Worm (Caenorhabditis elegans) whole organism, midembryonic: Measurements from ENCODE around the gene mca-1.
"Not testable (repeated sequence)": the region's sequence is repeated elsewhere in the genome, so short reads cannot be mapped to it uniquely, and the experiment has no call there.

Experiments
- T22C8.4 ChIP-seq: fragments of 200-800 bp; sonication (Bioruptor generic); IDR thresholded peaks from 2 replicates; pipeline ENCODE4 v1.3.6; 2022; ENCODE audit warnings: missing genetic modification characterization, missing compliant biosample characterization
- cog-1 ChIP-seq: sonication (generic microtip); optimal IDR thresholded peaks from 2 replicates; lab custom pipeline; 2016; ENCODE audit warnings: missing genetic modification characterization, missing compliant biosample characterization
- flt-1 ChIP-seq: fragments of 200-800 bp; sonication (Bioruptor generic); IDR thresholded peaks from 2 replicates; pipeline ENCODE4 v1.3.6; 2022; ENCODE audit warnings: missing genetic modification characterization, missing compliant biosample characterization
- klf-2 ChIP-seq: fragments of 200-800 bp; sonication (Bioruptor generic); conservative IDR thresholded peaks from 2 replicates; pipeline ENCODE4 v1.3.6; 2022; ENCODE audit warnings: missing genetic modification reagents, missing genetic modification characterization, missing compliant biosample characterization
- med-1 ChIP-seq: sonication (generic microtip); optimal IDR thresholded peaks from 2 replicates; lab custom pipeline; 2017; ENCODE audit warnings: missing genetic modification characterization, mild to moderate bottlenecking, missing compliant biosample characterization, antibody characterized with exemption, missing genetic modification reagents; ENCODE audit not compliant: insufficient read depth
- ref-1 ChIP-seq: fragments of 200-800 bp; sonication (Bioruptor generic); conservative IDR thresholded peaks from 2 replicates; pipeline ENCODE4 v1.3.6; 2022; ENCODE audit warnings: missing genetic modification reagents, missing genetic modification characterization, missing compliant biosample characterization
- tab-1 ChIP-seq: fragments of 200-800 bp; sonication (Bioruptor generic); IDR thresholded peaks from 2 replicates; pipeline ENCODE4 v1.3.6; 2022; ENCODE audit warnings: missing genetic modification characterization, missing compliant biosample characterization
- ztf-23 ChIP-seq: fragments of 200-800 bp; sonication (Bioruptor generic); IDR thresholded peaks from 2 replicates; pipeline ENCODE4 v1.3.6; 2022; ENCODE audit warnings: missing genetic modification reagents, missing genetic modification characterization, missing compliant biosample characterization
- ztf-29 ChIP-seq: fragments of 200-800 bp; sonication (Bioruptor generic); IDR thresholded peaks from 2 replicates; pipeline ENCODE4 v1.3.6; 2022; ENCODE audit warnings: missing genetic modification reagents, missing genetic modification characterization, missing compliant biosample characterization

Gene mca-1

ce11 chrIV:9595779-9596406, 38.9 kb downstream of the mca-1 start, which contains the start of the genes F27C8.3 and F27C8.2:
F27C8.3 (minus strand) TSS chrIV:9595879.
F27C8.2 (plus strand) TSS chrIV:9596356.
- TF ChIP-seq ztf-23 (GFP tag; lab: Robert Waterston, UW); tab-1 (GFP tag; lab: Robert Waterston, UW); med-1: not testable (repeated sequence)

- TF ChIP-seq cog-1 (tag; lab: Kevin White, UChicago) (no peak), ref-1 (GFP tag; lab: Robert Waterston, UW) (no peak), ztf-29 (GFP tag; lab: Robert Waterston, UW) (no peak), flt-1 (GFP tag; lab: Robert Waterston, UW) (no peak), ztf-23 (GFP tag; lab: Robert Waterston, UW) (no peak), tab-1 (GFP tag; lab: Robert Waterston, UW) (no peak), klf-2 (no peak), T22C8.4 (no peak), med-1 (no peak)
These were observed 41.3 kb downstream of the mca-1 start, which contains the start of gene spp-18 for ce11 chrIV:9593456-9593855. spp-18 (plus strand) TSS chrIV:9593712.

- TF ChIP-seq cog-1 (tag; lab: Kevin White, UChicago), result no peak
- no peak for TF ChIP-seq tab-1 (GFP tag; lab: Robert Waterston, UW)
- TF ChIP-seq klf-2, result no peak
These were observed 42.3 kb downstream of the mca-1 start, which contains the start of gene pei-1 for ce11 chrIV:9592413-9592812. pei-1 (minus strand) TSS chrIV:9592513.

- TF ChIP-seq ref-1 (GFP tag; lab: Robert Waterston, UW) (no peak), med-1 (no peak), tab-1 (GFP tag; lab: Robert Waterston, UW) (no peak), ztf-23 (GFP tag; lab: Robert Waterston, UW) (no peak), T22C8.4 (no peak), klf-2 (no peak), flt-1 (GFP tag; lab: Robert Waterston, UW) (no peak), cog-1 (tag; lab: Kevin White, UChicago) (no peak), ztf-29 (GFP tag; lab: Robert Waterston, UW) (no peak)
These were observed 45.8 kb downstream of the mca-1 start, which contains the start of gene trcs-1 for ce11 chrIV:9588784-9589457. trcs-1 (minus strand) TSS chrIV:9588834.

ce11 chrIV:9584352-9584751, 50.4 kb downstream of the mca-1 start:
- TF ChIP-seq cog-1 (tag; lab: Kevin White, UChicago), result no peak
- TF ChIP-seq ref-1 (GFP tag; lab: Robert Waterston, UW), result no peak
- TF ChIP-seq tab-1 (GFP tag; lab: Robert Waterston, UW), result no peak
- TF ChIP-seq med-1, result no peak
- TF ChIP-seq klf-2, result no peak
- no peak for TF ChIP-seq ztf-29 (GFP tag; lab: Robert Waterston, UW)
- no peak for TF ChIP-seq flt-1 (GFP tag; lab: Robert Waterston, UW)
- TF ChIP-seq T22C8.4, result no peak

- no peak for TF ChIP-seq cog-1 (tag; lab: Kevin White, UChicago)
- TF ChIP-seq tab-1 (GFP tag; lab: Robert Waterston, UW), result no peak
- TF ChIP-seq ref-1 (GFP tag; lab: Robert Waterston, UW), result no peak
- no peak for TF ChIP-seq ztf-23 (GFP tag; lab: Robert Waterston, UW)
- TF ChIP-seq ztf-29 (GFP tag; lab: Robert Waterston, UW), result no peak
- no peak for TF ChIP-seq T22C8.4
- no peak for TF ChIP-seq med-1
- no peak for TF ChIP-seq klf-2
- no peak for TF ChIP-seq flt-1 (GFP tag; lab: Robert Waterston, UW)
These were observed 54.7 kb downstream of the mca-1 start, which contains the start of gene npr-2 for ce11 chrIV:9580021-9580420. npr-2 (minus strand) TSS chrIV:9580121.
